Worm (Caenorhabditis elegans): Measurements from ENCODE around the gene clec-184.

clec-184 gene

DNA sequence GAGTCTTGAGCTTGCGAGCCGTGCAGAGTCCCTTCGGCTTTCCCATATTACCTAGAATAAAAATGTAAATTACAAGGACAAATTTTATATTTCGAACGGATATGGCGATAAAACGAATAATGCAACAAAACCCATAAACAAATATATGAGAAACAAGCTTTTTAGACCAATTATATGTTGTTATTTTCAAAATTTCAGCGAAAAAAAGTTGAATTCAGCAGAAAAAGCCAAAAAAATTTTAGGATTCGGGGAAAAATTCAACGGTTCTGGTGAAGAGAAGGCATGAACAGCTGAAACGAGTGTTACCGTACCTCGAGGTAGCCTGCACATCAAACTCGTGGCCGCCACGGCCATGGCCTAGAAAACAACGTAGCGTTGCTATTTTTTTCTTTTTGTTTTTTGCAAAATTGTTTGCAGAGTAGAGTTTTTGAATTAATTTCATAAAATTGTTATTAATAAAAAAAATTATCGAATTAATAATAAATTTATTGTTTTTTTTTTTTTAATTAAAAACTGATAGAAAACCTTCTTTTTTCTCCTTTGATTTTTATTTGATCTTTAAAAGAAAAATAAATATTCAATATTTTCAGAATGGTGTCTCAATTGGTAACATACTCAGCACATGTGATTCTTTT is 41.3 kb upstream of the clec-184 start, which contains the start of the genes rps-23 and dpm-3 (continued):
- peak; percentile 95 for TF ChIP-seq tlf-1 (GFP tag; optimal IDR thresholded peaks at IDR 0.05)
- TF ChIP-seq madf-6 (GFP tag; IDR thresholded peaks at IDR 0.05): peak; percentile 95
- TF ChIP-seq B0336.3 (GFP tag; IDR thresholded peaks at IDR 0.05): peak; percentile 60; the same call in 1 of the 2 replicates
- TF ChIP-seq atf-7 (tag; optimal IDR thresholded peaks at IDR 0.05): peak; percentile 56
- peak; percentile 88 for TF ChIP-seq K11D2.4 (GFP tag; IDR thresholded peaks at IDR 0.05)
- TF ChIP-seq sdz-38 (tag; optimal IDR thresholded peaks at IDR 0.05): no peak
- peak; percentile 71 for TF ChIP-seq him-1 (tag; optimal IDR thresholded peaks at IDR 0.05)
- peak; percentile 86 for TF ChIP-seq attf-6 (GFP tag; IDR thresholded peaks at IDR 0.05)
- TF ChIP-seq somi-1 (GFP tag; optimal IDR thresholded peaks at IDR 0.05): peak; percentile 73
- TF ChIP-seq F23B12.7 (tag; optimal IDR thresholded peaks at IDR 0.05; ENCODE audit: insufficient read depth): peak; percentile 93
- peak; percentile 86 for TF ChIP-seq madf-8 (GFP tag; conservative IDR thresholded peaks at IDR 0.05)
- peak; percentile 58; the same call in 1 of the 2 replicates for TF ChIP-seq zfh-2 (GFP tag; conservative IDR thresholded peaks at IDR 0.05)
- TF ChIP-seq aptf-2 (GFP tag; conservative IDR thresholded peaks at IDR 0.05): peak; percentile 93
- TF ChIP-seq Y53F4B.3 (GFP tag; IDR thresholded peaks at IDR 0.05): peak; percentile 77; the same call in 1 of the 2 replicates
- no peak for TF ChIP-seq fkh-3 (tag; optimal IDR thresholded peaks at IDR 0.05)
- TF ChIP-seq hmg-20 (GFP tag; IDR thresholded peaks at IDR 0.05): 0 out of 2 replicates have a peak, but pooled peaks have one; percentile 59
- TF ChIP-seq ztf-28 (GFP tag; IDR thresholded peaks at IDR 0.05): peak; percentile 98
- TF ChIP-seq ztf-22 (GFP tag; optimal IDR thresholded peaks at IDR 0.05): no peak
- TF ChIP-seq akir-1 (GFP tag; optimal IDR thresholded peaks at IDR 0.05): no peak
- TF ChIP-seq B0035.1 (tag; optimal IDR thresholded peaks at IDR 0.05): peak; percentile 40
- TF ChIP-seq T26A5.8 (tag; optimal IDR thresholded peaks at IDR 0.05): no peak
- peak; percentile 89 for TF ChIP-seq athp-1 (tag; optimal IDR thresholded peaks at IDR 0.05)
- peak; percentile 91 for TF ChIP-seq madf-10 (tag; optimal IDR thresholded peaks at IDR 0.05)
- peak; percentile 95 for TF ChIP-seq ceh-91 (GFP tag; IDR thresholded peaks at IDR 0.05)
- peak; percentile 80 for TF ChIP-seq T07F8.4 (tag; optimal IDR thresholded peaks at IDR 0.05)
- peak in 2 of 3 experiments; percentile 18 to 86 for TF ChIP-seq lin-35 (GFP tag; optimal IDR thresholded peaks at IDR 0.05)
- TF ChIP-seq ceh-100 (GFP tag; IDR thresholded peaks at IDR 0.05): peak; percentile 83
- no peak for TF ChIP-seq F57C9.4 (tag; optimal IDR thresholded peaks at IDR 0.05)
- TF ChIP-seq ztf-25 (GFP tag; IDR thresholded peaks at IDR 0.05): peak; percentile 96
- peak; percentile 95 for TF ChIP-seq ekl-4 (GFP tag; IDR thresholded peaks at IDR 0.05)
- peak; percentile 97 for TF ChIP-seq let-526 (GFP tag; IDR thresholded peaks at IDR 0.05)
- peak; percentile 52 for TF ChIP-seq C06A6.2 (GFP tag; conservative IDR thresholded peaks at IDR 0.05)
- TF ChIP-seq efl-1 (GFP tag; optimal IDR thresholded peaks at IDR 0.05): peak; percentile 60

DNA sequence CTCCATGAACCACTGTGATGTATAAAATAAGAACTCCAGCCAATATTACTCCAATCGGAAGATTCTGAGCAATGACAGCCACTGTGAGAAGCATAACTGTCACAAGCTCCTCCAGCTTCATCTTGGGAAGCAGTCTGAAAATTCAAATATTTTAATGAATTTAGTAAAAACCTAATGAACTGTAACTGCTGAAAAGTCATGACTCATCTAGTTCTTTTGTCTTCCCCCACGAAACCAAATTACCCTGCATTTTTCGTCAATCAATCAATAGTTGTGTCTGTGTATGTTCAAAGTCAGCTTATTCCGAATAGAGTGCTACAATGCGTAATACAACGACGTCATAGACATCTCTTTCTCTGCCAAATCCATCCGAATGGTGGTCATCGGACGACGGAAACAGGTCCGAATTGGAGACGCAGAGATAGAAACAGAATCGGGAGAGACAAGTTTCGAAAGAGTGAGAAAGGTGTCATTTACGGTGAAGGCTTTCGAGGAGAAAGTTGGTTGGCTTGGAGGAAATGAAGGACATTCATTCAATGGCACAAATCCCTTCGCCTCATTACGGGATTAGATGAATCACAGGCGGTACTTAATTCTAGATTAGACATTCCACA is 35.7 kb upstream of the clec-184 start:
- no peak for TF ChIP-seq sdz-38 (tag; optimal IDR thresholded peaks at IDR 0.05)
- TF ChIP-seq nfyb-1 (GFP tag; IDR thresholded peaks at IDR 0.05): no peak
- 0 out of 2 replicates have a peak, but pooled peaks have one; percentile 41 for TF ChIP-seq cebp-2 (GFP tag; IDR thresholded peaks at IDR 0.05)

DNA sequence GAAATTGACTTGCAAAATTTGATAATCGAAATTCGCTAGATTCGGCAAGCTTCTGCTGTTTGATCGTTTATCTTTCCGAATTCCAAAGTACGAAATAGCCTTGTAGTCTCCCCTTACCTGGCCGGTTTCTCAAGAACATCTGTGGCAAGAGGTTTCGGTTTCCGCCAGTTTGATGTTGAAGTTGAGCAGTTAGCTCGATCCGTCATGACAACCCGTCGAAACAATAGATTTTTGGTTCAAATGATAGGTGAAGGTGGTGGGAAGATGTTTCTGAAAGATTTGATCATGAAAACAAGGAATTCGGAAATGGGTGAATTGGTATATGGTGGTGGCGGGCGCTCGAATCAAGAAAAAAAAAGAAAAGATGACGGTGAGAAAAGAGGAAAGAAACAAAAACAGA is 34.0 kb upstream of the clec-184 start, which contains the start of gene acs-20:
Gene acs-20, minus strand, starts transcription at position 270 of the 400 bp plus-strand sequence.
- TF ChIP-seq chd-7 (tag; optimal IDR thresholded peaks at IDR 0.05): no peak
- TF ChIP-seq mel-28 (tag; optimal IDR thresholded peaks at IDR 0.05; ENCODE audit: borderline replicate concordance): no peak

Data from whole organism, young adult.